Worm (Caenorhabditis elegans) whole organism, L4 larva: ENCODE measurements around the gene sqt-1.

Experiments used
- F49E8.2 ChIP-seq: sonication (generic microtip); optimal IDR thresholded peaks from 2 replicates; lab custom pipeline; 2016; ENCODE audit warnings: missing compliant biosample characterization, mild to moderate bottlenecking, missing genetic modification characterization, borderline replicate concordance
- R02D3.7 ChIP-seq: fragments of 150-350 bp; sonication (generic microtip); optimal IDR thresholded peaks from 3 replicates; lab custom pipeline; 2014; ENCODE audit warnings: missing biosample characterization, missing genetic modification characterization
- T26A8.4 ChIP-seq: fragments of 200-800 bp; sonication (Bioruptor generic); IDR thresholded peaks from 2 replicates; pipeline ENCODE4 v1.3.6; 2022; ENCODE audit warnings: missing genetic modification characterization, missing compliant biosample characterization
- Y105C5A.15 ChIP-seq: fragments of 200-800 bp; sonication (Bioruptor generic); IDR thresholded peaks from 2 replicates; pipeline ENCODE4 v1.3.6; 2022; ENCODE audit warnings: missing genetic modification characterization, missing compliant biosample characterization
- Y48G9A.11 ChIP-seq: fragments of 200-800 bp; sonication (Bioruptor generic); IDR thresholded peaks from 2 replicates; pipeline ENCODE4 v1.3.6; 2022; ENCODE audit warnings: missing genetic modification reagents, missing genetic modification characterization, missing compliant biosample characterization
- ZK546.5 ChIP-seq, 2 experiments: sonication (generic microtip); optimal IDR thresholded peaks; 2 replicates each; lab custom pipeline; 2017; ENCODE audit warnings: missing biosample characterization in 2 of 2, missing genetic modification characterization in 2 of 2
- aha-1 ChIP-seq: fragments of 150-350 bp; peaks from one replicate; lab custom pipeline; 2014; ENCODE audit warnings: missing biosample characterization, missing genetic modification characterization
- ceh-62 ChIP-seq: sonication (generic microtip); optimal IDR thresholded peaks from 2 replicates; lab custom pipeline; 2017; ENCODE audit warnings: missing biosample characterization, missing genetic modification characterization
- daf-19 ChIP-seq: fragments of 200-800 bp; sonication (Bioruptor generic); conservative IDR thresholded peaks from 2 replicates; pipeline ENCODE4 v1.3.6; 2022; ENCODE audit warnings: missing genetic modification characterization, missing compliant biosample characterization
- daf-8 ChIP-seq: fragments of 200-800 bp; sonication (Bioruptor generic); IDR thresholded peaks from 2 replicates; pipeline ENCODE4 v1.3.6; 2022; ENCODE audit warnings: missing genetic modification characterization, missing compliant biosample characterization
- dmd-8 ChIP-seq: fragments of 200-800 bp; sonication (Bioruptor generic); IDR thresholded peaks from 2 replicates; pipeline ENCODE4 v1.3.6; 2022; ENCODE audit warnings: missing genetic modification characterization, missing compliant biosample characterization
- dpl-1 ChIP-seq: fragments of 150-350 bp; optimal IDR thresholded peaks from 2 replicates; lab custom pipeline; 2014; ENCODE audit warnings: missing biosample characterization, missing genetic modification reagents, missing genetic modification characterization
- dve-1 ChIP-seq: sonication (generic microtip); optimal IDR thresholded peaks from 2 replicates; lab custom pipeline; 2017; ENCODE audit warnings: antibody characterized with exemption, mild to moderate bottlenecking, missing genetic modification characterization, missing compliant biosample characterization; ENCODE audit not compliant: insufficient read depth
- egl-43 ChIP-seq: fragments of 200-800 bp; sonication (Bioruptor generic); IDR thresholded peaks from 2 replicates; pipeline ENCODE4 v1.3.6; 2022; ENCODE audit warnings: missing genetic modification reagents, missing genetic modification characterization, missing compliant biosample characterization
- fos-1 ChIP-seq: fragments of 150-350 bp; optimal IDR thresholded peaks from 2 replicates; lab custom pipeline; 2014; ENCODE audit warnings: missing biosample characterization, missing genetic modification characterization
- hif-1 ChIP-seq, 2 experiments: sonication (generic microtip); optimal IDR thresholded peaks; 2 replicates each; lab custom pipeline; 2016 to 2017; ENCODE audit warnings: missing compliant biosample characterization in 2 of 2, missing genetic modification characterization in 2 of 2, missing genetic modification reagents in 2 of 2, missing genotype in 2 of 2, mild to moderate bottlenecking in 1 of 2
- hmg-1.1 ChIP-seq: fragments of 200-800 bp; sonication (Bioruptor generic); IDR thresholded peaks from 2 replicates; pipeline ENCODE4 v1.3.6; 2022; ENCODE audit warnings: missing genetic modification reagents, missing genetic modification characterization, missing compliant biosample characterization
- jun-1 ChIP-seq: fragments of 150-350 bp; optimal IDR thresholded peaks from 2 replicates; lab custom pipeline; 2014; ENCODE audit warnings: missing biosample characterization, missing genetic modification reagents, missing genetic modification characterization
- lim-7 ChIP-seq: fragments of 200-800 bp; sonication (Bioruptor generic); IDR thresholded peaks from 2 replicates; pipeline ENCODE4 v1.3.6; 2022; ENCODE audit warnings: missing genetic modification characterization, missing compliant biosample characterization
- lin-39 ChIP-seq: fragments of 150-350 bp; optimal IDR thresholded peaks from 2 replicates; lab custom pipeline; 2014; ENCODE audit warnings: missing biosample characterization, missing genetic modification reagents, missing genetic modification characterization
- lir-3 ChIP-seq: sonication (generic microtip); optimal IDR thresholded peaks from 2 replicates; lab custom pipeline; 2016; ENCODE audit warnings: mild to moderate bottlenecking, missing genetic modification characterization, missing compliant biosample characterization
- lsy-2 ChIP-seq, 2 experiments: fragments of 150-350 bp in 1 of 2; sonication (generic microtip) in 1 of 2; optimal IDR thresholded peaks; 2 replicates each; lab custom pipeline; 2014 to 2017; ENCODE audit warnings: missing biosample characterization in 2 of 2, missing genetic modification characterization in 2 of 2
- madf-5 ChIP-seq, 2 experiments: fragments of 200-800 bp; sonication (Bioruptor generic); IDR thresholded peaks; 2 replicates each; pipeline ENCODE4 v1.3.6; 2022; ENCODE audit warnings: missing compliant biosample characterization in 2 of 2, missing genetic modification characterization in 2 of 2
- madf-9 ChIP-seq: fragments of 200-800 bp; sonication (Bioruptor generic); conservative IDR thresholded peaks from 2 replicates; pipeline ENCODE4 v1.3.6; 2022; ENCODE audit warnings: missing genetic modification reagents, missing genetic modification characterization, missing compliant biosample characterization
- mxl-3 ChIP-seq: fragments of 200-800 bp; sonication (Bioruptor generic); optimal IDR thresholded peaks from 2 replicates; lab custom pipeline; 2018; ENCODE audit warnings: mild to moderate bottlenecking, missing genetic modification characterization, missing compliant biosample characterization
- nhr-10 ChIP-seq: fragments of 150-350 bp; optimal IDR thresholded peaks from 2 replicates; lab custom pipeline; 2014; ENCODE audit warnings: missing biosample characterization, missing genetic modification characterization
- nhr-11 ChIP-seq: fragments of 150-350 bp; optimal IDR thresholded peaks from 2 replicates; lab custom pipeline; 2014; ENCODE audit warnings: missing biosample characterization, missing genetic modification characterization
- nhr-28 ChIP-seq: fragments of 150-350 bp; optimal IDR thresholded peaks from 2 replicates; lab custom pipeline; 2014; ENCODE audit warnings: missing biosample characterization, missing genetic modification characterization
- nhr-42 ChIP-seq: fragments of 200-800 bp; sonication (Bioruptor generic); IDR thresholded peaks from 2 replicates; pipeline ENCODE4 v1.3.6; 2022; ENCODE audit warnings: missing genetic modification characterization, missing compliant biosample characterization
- nhr-48 ChIP-seq: sonication (generic microtip); optimal IDR thresholded peaks from 2 replicates; lab custom pipeline; 2016; ENCODE audit warnings: mild to moderate bottlenecking, missing genetic modification characterization, missing compliant biosample characterization
- nhr-6 ChIP-seq: fragments of 150-350 bp; optimal IDR thresholded peaks from 2 replicates; lab custom pipeline; 2014; ENCODE audit warnings: missing biosample characterization, missing genetic modification characterization
- pqm-1 ChIP-seq: sonication (generic microtip); optimal IDR thresholded peaks from 2 replicates; lab custom pipeline; 2017; ENCODE audit warnings: missing biosample characterization, missing genetic modification characterization
- rbr-2 ChIP-seq: sonication (generic microtip); optimal IDR thresholded peaks from 2 replicates; lab custom pipeline; 2016; ENCODE audit warnings: missing genotype, missing genetic modification characterization, missing compliant biosample characterization
- snpc-4 ChIP-seq: fragments of 150-350 bp; optimal IDR thresholded peaks from 2 replicates; lab custom pipeline; 2014; ENCODE audit warnings: missing biosample characterization, missing genetic modification characterization
- spr-3 ChIP-seq: fragments of 200-800 bp; sonication (Bioruptor generic); optimal IDR thresholded peaks from 2 replicates; lab custom pipeline; 2018; ENCODE audit warnings: mild to moderate bottlenecking, missing genetic modification characterization, missing compliant biosample characterization
- unc-130 ChIP-seq: sonication (generic microtip); optimal IDR thresholded peaks from 2 replicates; lab custom pipeline; 2016; ENCODE audit warnings: missing genetic modification reagents, missing genetic modification characterization, missing compliant biosample characterization
- zip-2 ChIP-seq: fragments of 150-350 bp; optimal IDR thresholded peaks from 2 replicates; lab custom pipeline; 2014; ENCODE audit warnings: missing biosample characterization, missing genetic modification characterization
- ztf-11 ChIP-seq: fragments of 150-350 bp; optimal IDR thresholded peaks from 2 replicates; lab custom pipeline; 2014; ENCODE audit warnings: missing biosample characterization, missing genetic modification characterization

The sqt-1 gene

ce11 chrII:11376598-11377108 lies 39.0 kb upstream of the sqt-1 start (continued):
- no peak for TF ChIP-seq R02D3.7 (tag; lab: Kevin White, UChicago)
- no peak for TF ChIP-seq jun-1 (tag; lab: Kevin White, UChicago)
- TF ChIP-seq ztf-11 (tag; lab: Kevin White, UChicago) = no peak
- TF ChIP-seq Y48G9A.11 = peak; percentile 76; the same call in 1 of the 2 replicates
- TF ChIP-seq T26A8.4 = peak; percentile 92
- TF ChIP-seq fos-1 (tag; lab: Kevin White, UChicago) = no peak
- TF ChIP-seq pqm-1 = peak; percentile 27
- no peak for TF ChIP-seq ZK546.5 (tag; optimal IDR thresholded peaks at IDR 0.05; lab: Kevin White, UChicago)
- TF ChIP-seq unc-130 (GFP tag; lab: Kevin White, UChicago) = peak; percentile 76
- TF ChIP-seq nhr-6 (tag; lab: Kevin White, UChicago) = no peak
- peak; percentile 82 for TF ChIP-seq aha-1 (tag; lab: Kevin White, UChicago)
- no peak for TF ChIP-seq dve-1 (tag; lab: Kevin White, UChicago)
- peak; percentile 81 for TF ChIP-seq egl-43 (GFP tag; lab: Robert Waterston, UW)
- no peak for TF ChIP-seq lin-39 (tag; lab: Kevin White, UChicago)
- TF ChIP-seq madf-5 (GFP tag; IDR thresholded peaks at IDR 0.05; lab: Robert Waterston, UW) = 0 out of 4 replicates have a peak, but pooled peaks of 1 of the 2 experiments have one; percentile 48
- 0 out of 2 replicates have a peak, but pooled peaks have one; percentile 34 for TF ChIP-seq hmg-1.1 (GFP tag; lab: Robert Waterston, UW)
- TF ChIP-seq spr-3 (GFP tag; lab: Kevin White, UChicago) = peak; percentile 28
- TF ChIP-seq hif-1 (tag; optimal IDR thresholded peaks at IDR 0.05; lab: Kevin White, UChicago) = peak in 1 of 2 experiments; percentile 32
- TF ChIP-seq Y105C5A.15 (GFP tag; lab: Robert Waterston, UW) = peak; percentile 79; the same call in 1 of the 2 replicates
- TF ChIP-seq daf-19 (GFP tag; lab: Robert Waterston, UW) = 0 out of 2 replicates have a peak, but pooled peaks have one; percentile 56
- TF ChIP-seq lir-3 (tag; lab: Kevin White, UChicago) = no peak
- TF ChIP-seq daf-8 = no peak
- no peak for TF ChIP-seq ceh-62 (tag; lab: Kevin White, UChicago)
- 0 out of 2 replicates have a peak, but pooled peaks have one; percentile 69 for TF ChIP-seq nhr-42
- TF ChIP-seq lim-7 (GFP tag; lab: Robert Waterston, UW) = no peak; the same call in 1 of the 2 replicates
- TF ChIP-seq madf-9 (GFP tag; lab: Robert Waterston, UW) = 0 out of 2 replicates have a peak, but pooled peaks have one; percentile 48
- peak; percentile 10; the same call in 1 of the 2 replicates for TF ChIP-seq dmd-8 (GFP tag; lab: Robert Waterston, UW)
- TF ChIP-seq nhr-10 (tag; lab: Kevin White, UChicago) = no peak
- TF ChIP-seq lsy-2 (tag; optimal IDR thresholded peaks at IDR 0.05; lab: Kevin White, UChicago) = peak in 1 of 2 experiments; percentile 60

ce11 chrII:11376026-11376425 lies 38.4 kb upstream of the sqt-1 start:
- TF ChIP-seq rbr-2 (tag; lab: Kevin White, UChicago) (no peak), snpc-4 (tag; lab: Kevin White, UChicago) (no peak), zip-2 (tag; lab: Kevin White, UChicago) (no peak), nhr-11 (peak; percentile 52)

- peak; percentile 22 for TF ChIP-seq mxl-3 (GFP tag; lab: Kevin White, UChicago)
- no peak for TF ChIP-seq F49E8.2 (tag; lab: Kevin White, UChicago)
- TF ChIP-seq aha-1 (tag; lab: Kevin White, UChicago) = no peak
- peak; percentile 46 for TF ChIP-seq nhr-48
- TF ChIP-seq nhr-28 (tag; lab: Kevin White, UChicago) = no peak
- no peak for TF ChIP-seq dpl-1
Observed at ce11 chrII:11371981-11372380, 34.3 kb upstream of the sqt-1 start, which contains the start of gene C33B4.2. Gene C33B4.2, minus strand, starts transcription at chrII:11372145.
